Worm (Caenorhabditis elegans) whole organism, L4 larva: ENCODE measurements around the gene cex-1.

Experiments used
- R02D3.7 ChIP-seq: fragments of 150-350 bp; sonication (generic microtip); optimal IDR thresholded peaks from 3 replicates; lab custom pipeline; 2014; ENCODE audit warnings: missing biosample characterization, missing genetic modification characterization
- T20F7.1 ChIP-seq: fragments of 200-800 bp; sonication (Bioruptor generic); optimal IDR thresholded peaks from 2 replicates; lab custom pipeline; 2018; ENCODE audit warnings: mild to moderate bottlenecking, missing genetic modification characterization, missing compliant biosample characterization
- ceh-32 ChIP-seq: sonication (generic microtip); optimal IDR thresholded peaks from 2 replicates; lab custom pipeline; 2016; ENCODE audit warnings: mild to moderate bottlenecking, missing genetic modification characterization, missing compliant biosample characterization; ENCODE audit not compliant: poor library complexity
- hlh-30 ChIP-seq: sonication (generic microtip); optimal IDR thresholded peaks from 2 replicates; lab custom pipeline; 2017; ENCODE audit warnings: antibody characterized with exemption, mild to moderate bottlenecking, missing genetic modification characterization, missing compliant biosample characterization; ENCODE audit not compliant: insufficient read depth
- mdl-1 ChIP-seq, 2 experiments: fragments of 150-350 bp in 1 of 2; sonication (generic microtip) in 1 of 2; optimal IDR thresholded peaks; 2 replicates each; lab custom pipeline; 2014 to 2017; ENCODE audit warnings: missing biosample characterization in 2 of 2, missing genetic modification characterization in 2 of 2
- skn-1 ChIP-seq: fragments of 150-350 bp; optimal IDR thresholded peaks from 2 replicates; lab custom pipeline; 2014; ENCODE audit warnings: missing biosample characterization, missing genetic modification characterization
- unc-130 ChIP-seq: sonication (generic microtip); optimal IDR thresholded peaks from 2 replicates; lab custom pipeline; 2016; ENCODE audit warnings: missing genetic modification reagents, missing genetic modification characterization, missing compliant biosample characterization

ce11 chrII:5496375-5496774 lies 48.9 kb downstream of the cex-1 start, which contains the start of gene F12A10.1:
- TF ChIP-seq skn-1 (no peak), ceh-32 (no peak), hlh-30 (tag; lab: Kevin White, UChicago) (no peak), R02D3.7 (tag; lab: Kevin White, UChicago) (no peak), T20F7.1 (no peak), unc-130 (GFP tag; lab: Kevin White, UChicago) (no peak), mdl-1 (tag; optimal IDR thresholded peaks at IDR 0.05; lab: Kevin White, UChicago) (no peak)
